Fruit fly (Drosophila melanogaster): ENCODE results near the gene CG11151.
A peak's percentile ranks its signal among the peaks of the same experiment; 100 is the strongest.

The CG11151 gene

DNA sequence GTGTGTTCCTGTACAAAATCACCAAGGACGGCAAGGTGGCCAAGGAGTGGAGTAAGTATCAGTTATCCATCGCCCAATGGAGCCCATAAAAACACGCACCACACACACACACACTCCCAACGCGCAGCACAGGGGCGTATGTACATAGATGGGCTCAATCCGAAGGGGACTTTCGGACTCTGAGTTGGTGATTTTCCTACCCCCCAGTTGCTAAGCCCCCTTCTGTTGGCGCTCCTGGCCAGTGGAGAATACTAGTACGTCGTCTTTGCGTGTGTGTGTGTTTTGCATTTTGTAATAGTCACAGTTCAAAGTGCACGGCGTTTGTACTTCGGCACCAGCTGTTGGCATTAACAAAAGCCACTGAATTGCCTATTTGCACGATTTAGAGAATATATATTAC lies 518 bp downstream of the CG11151 start (continued):
- peak; percentile 5 for TF ChIP-seq crc (GFP tag; optimal IDR thresholded peaks at IDR 0.05)
- TF ChIP-seq CG1529 (GFP tag; optimal IDR thresholded peaks at IDR 0.05), result peak; percentile 37
- peak; percentile 81 for TF ChIP-seq chm (GFP tag; IDR thresholded peaks at IDR 0.05)
- TF ChIP-seq CG9215 (GFP tag; IDR thresholded peaks at IDR 0.05), result peak; percentile 73
- peak; percentile 36 for TF ChIP-seq Jarid2 (GFP tag; optimal IDR thresholded peaks at IDR 0.05)
- TF ChIP-seq stwl (tag; optimal IDR thresholded peaks at IDR 0.05), result no peak
- TF ChIP-seq corto (GFP tag; optimal IDR thresholded peaks at IDR 0.05), result no peak
- peak; percentile 78 for TF ChIP-seq ash1 (GFP tag; optimal IDR thresholded peaks at IDR 0.05)
- peak; percentile 47 for TF ChIP-seq CG33213 (GFP tag; optimal IDR thresholded peaks at IDR 0.05)
- no peak for TF ChIP-seq ac (GFP tag; optimal IDR thresholded peaks at IDR 0.05)
- peak; percentile 78; the same call in 2 of the 3 replicates for TF ChIP-seq zfh1 (GFP tag; IDR thresholded peaks at IDR 0.05)
- peak; percentile 63 for TF ChIP-seq Nf-YC (tag; optimal IDR thresholded peaks at IDR 0.05)
- peak; percentile 89 for TF ChIP-seq CG15269 (tag; optimal IDR thresholded peaks at IDR 0.05)
- peak; percentile 82 for TF ChIP-seq lilli (GFP tag; optimal IDR thresholded peaks at IDR 0.05)
- TF ChIP-seq E2f1 (GFP tag; IDR thresholded peaks at IDR 0.05), result peak; percentile 63
- TF ChIP-seq dm (GFP tag; optimal IDR thresholded peaks at IDR 0.05), result peak; percentile 46
- peak; percentile 61 for TF ChIP-seq CG8924 (tag; optimal IDR thresholded peaks at IDR 0.05)
- peak; percentile 35 for TF ChIP-seq wek (GFP tag; optimal IDR thresholded peaks at IDR 0.05)
- TF ChIP-seq oc (tag; optimal IDR thresholded peaks at IDR 0.05), result peak; percentile 59
- no peak for TF ChIP-seq sima (GFP tag; optimal IDR thresholded peaks at IDR 0.05)
- TF ChIP-seq Side (GFP tag; optimal IDR thresholded peaks at IDR 0.05), result peak; percentile 80
- TF ChIP-seq shn (GFP tag; optimal IDR thresholded peaks at IDR 0.05), result peak; percentile 70
- TF ChIP-seq fd64A (GFP tag; optimal IDR thresholded peaks at IDR 0.05), result peak; percentile 15
- peak; percentile 72; the same call in 1 of the 3 replicates for TF ChIP-seq gce (GFP tag; IDR thresholded peaks at IDR 0.05)
- peak; percentile 75 for TF ChIP-seq CG34422 (GFP tag; IDR thresholded peaks at IDR 0.05)
- peak; percentile 80 for TF ChIP-seq ATbp (GFP tag; optimal IDR thresholded peaks at IDR 0.05)
- TF ChIP-seq Sry-β (GFP tag; optimal IDR thresholded peaks at IDR 0.05), result no peak
- TF ChIP-seq CG5180 (GFP tag; optimal IDR thresholded peaks at IDR 0.05), result peak; percentile 67
- no peak for TF ChIP-seq pan (optimal IDR thresholded peaks at IDR 0.05)
- TF ChIP-seq pan (GFP tag; optimal IDR thresholded peaks at IDR 0.05 in 1 of 2, IDR thresholded peaks at IDR 0.05 in 1 of 2), result peak in 1 of 2 experiments; percentile 81
- TF ChIP-seq CG13296 (GFP tag; optimal IDR thresholded peaks at IDR 0.05), result peak; percentile 82
- TF ChIP-seq CG1792 (GFP tag; optimal IDR thresholded peaks at IDR 0.05), result peak; percentile 61
- no peak for TF ChIP-seq usp (GFP tag; optimal IDR thresholded peaks at IDR 0.05)
- TF ChIP-seq tio (GFP tag; optimal IDR thresholded peaks at IDR 0.05), result no peak
- TF ChIP-seq sug (tag; optimal IDR thresholded peaks at IDR 0.05), result peak; percentile 75
- peak; percentile 91 for TF ChIP-seq CG18599 (GFP tag; optimal IDR thresholded peaks at IDR 0.05)
- peak; percentile 84 for TF ChIP-seq dmrt99B (tag; optimal IDR thresholded peaks at IDR 0.05)
- TF ChIP-seq nerfin-1 (tag; optimal IDR thresholded peaks at IDR 0.05), result peak; percentile 33
- TF ChIP-seq CG32532 (GFP tag; IDR thresholded peaks at IDR 0.05), result peak; percentile 91
- no peak for TF ChIP-seq pros (GFP tag; optimal IDR thresholded peaks at IDR 0.05)
- TF ChIP-seq chif (GFP tag; optimal IDR thresholded peaks at IDR 0.05), result peak; percentile 67 to 80
- peak; percentile 67 for TF ChIP-seq Fer2 (tag; optimal IDR thresholded peaks at IDR 0.05)
- TF ChIP-seq Xrp1 (GFP tag; IDR thresholded peaks at IDR 0.05), result peak; percentile 86
- TF ChIP-seq CG4360 (GFP tag; IDR thresholded peaks at IDR 0.05), result no peak
- peak; percentile 82 for TF ChIP-seq CG10366 (GFP tag; IDR thresholded peaks at IDR 0.05)
- TF ChIP-seq CG34376 (GFP tag; optimal IDR thresholded peaks at IDR 0.05), result peak; percentile 58
- peak; percentile 58 for TF ChIP-seq CG4424 (GFP tag; optimal IDR thresholded peaks at IDR 0.05)
- TF ChIP-seq CG1602 (GFP tag; optimal IDR thresholded peaks at IDR 0.05), result peak; percentile 58
- peak; percentile 92 for TF ChIP-seq Antp (GFP tag; optimal IDR thresholded peaks at IDR 0.05)
- TF ChIP-seq ranshi (GFP tag; IDR thresholded peaks at IDR 0.05), result peak; percentile 79
- no peak for TF ChIP-seq CG14860 (GFP tag; IDR thresholded peaks at IDR 0.05; ENCODE audit: partially characterized antibody)
